Fruit fly (Drosophila melanogaster) whole organism, embryonic: ENCODE results near the gene CG2321.
A peak's percentile ranks its signal among the peaks of the same experiment; 100 is the strongest.

Experiments used
- Adf1 ChIP-seq: fragments of 200-800 bp; sonication (Bioruptor generic); IDR thresholded peaks from 2 replicates; pipeline ENCODE4 v1.3.6; 2022; ENCODE audit warnings: missing biosample characterization, missing genetic modification characterization
- CG10267 ChIP-seq: fragments of 200-800 bp; sonication (Bioruptor generic); optimal IDR thresholded peaks from 2 replicates; lab custom pipeline; 2018; ENCODE audit warnings: missing biosample characterization, mild to moderate bottlenecking, missing genetic modification characterization, moderate library complexity
- CG10321 ChIP-seq: fragments of 200-800 bp; sonication (Bioruptor generic); IDR thresholded peaks from 2 replicates; pipeline ENCODE4 v1.3.6; 2022; ENCODE audit warnings: missing biosample characterization, missing genetic modification characterization
- CG10565 ChIP-seq: fragments of 200-800 bp; sonication (Bioruptor generic); optimal IDR thresholded peaks from 3 replicates; lab custom pipeline; 2016; ENCODE audit warnings: missing biosample characterization, mild to moderate bottlenecking, missing genetic modification characterization
- CG11085 ChIP-seq: fragments of 200-800 bp; sonication (Bioruptor generic); IDR thresholded peaks from 2 replicates; pipeline ENCODE4 v1.3.6; 2022; ENCODE audit warnings: missing biosample characterization, missing genetic modification characterization
- CG11696 ChIP-seq: fragments of 200-800 bp; sonication (Bioruptor generic); IDR thresholded peaks from 2 replicates; pipeline ENCODE4 v1.3.6; 2022; ENCODE audit warnings: missing biosample characterization, missing genetic modification characterization
- CG12071 ChIP-seq: fragments of 200-800 bp; sonication (Bioruptor generic); optimal IDR thresholded peaks from 3 replicates; lab custom pipeline; 2018; ENCODE audit warnings: missing biosample characterization, mild to moderate bottlenecking, missing genetic modification characterization
- CG12942 ChIP-seq: fragments of 200-800 bp; sonication (Bioruptor generic); optimal IDR thresholded peaks from 3 replicates; lab custom pipeline; 2016; ENCODE audit warnings: missing biosample characterization, missing genetic modification characterization
- CG13624 ChIP-seq: fragments of 200-800 bp; sonication (Bioruptor generic); optimal IDR thresholded peaks from 2 replicates; lab custom pipeline; 2016; ENCODE audit warnings: missing biosample characterization, missing genetic modification characterization
- CG14014 ChIP-seq: fragments of 200-800 bp; sonication (Bioruptor generic); IDR thresholded peaks from 2 replicates; pipeline ENCODE4 v1.3.6; 2022; ENCODE audit warnings: missing biosample characterization, missing genetic modification characterization
- CG14050 ChIP-seq: fragments of 200-800 bp; sonication (Bioruptor generic); IDR thresholded peaks from 3 replicates; pipeline ENCODE4 v1.3.6; 2022; ENCODE audit warnings: missing biosample characterization, missing genetic modification characterization
- CG15514 ChIP-seq: fragments of 200-800 bp; sonication (Bioruptor generic); optimal IDR thresholded peaks from 3 replicates; lab custom pipeline; 2017; ENCODE audit warnings: missing biosample characterization, missing genetic modification characterization, mild to moderate bottlenecking, moderate library complexity, missing genetic modification reagents
- CG17186 ChIP-seq: fragments of 200-800 bp; sonication (Bioruptor generic); optimal IDR thresholded peaks from 3 replicates; lab custom pipeline; 2017; ENCODE audit warnings: missing biosample characterization, missing genetic modification reagents, missing genetic modification characterization
- CG1792 ChIP-seq: fragments of 200-800 bp; sonication (Bioruptor generic); optimal IDR thresholded peaks from 2 replicates; lab custom pipeline; 2016; ENCODE audit warnings: missing biosample characterization, missing genetic modification characterization
- CG18619 ChIP-seq: fragments of 200-800 bp; sonication (Bioruptor generic); optimal IDR thresholded peaks from 3 replicates; lab custom pipeline; 2017; ENCODE audit warnings: missing biosample characterization, mild to moderate bottlenecking, missing genetic modification characterization
- CG2678 ChIP-seq: fragments of 200-800 bp; sonication (Bioruptor generic); optimal IDR thresholded peaks from 3 replicates; lab custom pipeline; 2019; ENCODE audit warnings: missing biosample characterization, mild to moderate bottlenecking, missing genetic modification characterization, moderate library complexity
- CG31224 ChIP-seq: fragments of 200-800 bp; sonication (Bioruptor generic); IDR thresholded peaks from 2 replicates; pipeline ENCODE4 v1.3.6; 2022; ENCODE audit warnings: missing biosample characterization, missing genetic modification characterization
- CG3281 ChIP-seq: fragments of 200-800 bp; sonication (Bioruptor generic); optimal IDR thresholded peaks from 3 replicates; lab custom pipeline; 2017; ENCODE audit warnings: missing biosample characterization, mild to moderate bottlenecking, missing genetic modification characterization
- CG7745 ChIP-seq: fragments of 200-800 bp; sonication (Bioruptor generic); optimal IDR thresholded peaks from 2 replicates; lab custom pipeline; 2018; ENCODE audit warnings: missing biosample characterization, mild to moderate bottlenecking, missing genetic modification characterization, moderate library complexity
- CG9215 ChIP-seq: fragments of 200-800 bp; sonication (Bioruptor generic); IDR thresholded peaks from 2 replicates; pipeline ENCODE4 v1.3.6; 2022; ENCODE audit warnings: missing biosample characterization, missing genetic modification characterization
- CkIIα-i1 ChIP-seq: fragments of 200-800 bp; sonication (Bioruptor generic); IDR thresholded peaks from 2 replicates; pipeline ENCODE4 v1.3.6; 2022; ENCODE audit warnings: missing biosample characterization, missing genetic modification characterization
- Fer2 ChIP-seq: fragments of 200-800 bp; sonication (Bioruptor generic); optimal IDR thresholded peaks from 2 replicates; lab custom pipeline; 2018; ENCODE audit warnings: missing biosample characterization, mild to moderate bottlenecking, missing genetic modification characterization, moderate library complexity
- Fer3 ChIP-seq: fragments of 200-800 bp; sonication (Bioruptor generic); optimal IDR thresholded peaks from 2 replicates; lab custom pipeline; 2018; ENCODE audit warnings: missing biosample characterization, mild to moderate bottlenecking, missing genetic modification characterization, moderate library complexity
- HLH54F ChIP-seq: fragments of 200-800 bp; sonication (Bioruptor generic); optimal IDR thresholded peaks from 3 replicates; lab custom pipeline; 2016; ENCODE audit warnings: missing biosample characterization, missing genetic modification characterization
- Max ChIP-seq: fragments of 200-800 bp; sonication (Bioruptor generic); optimal IDR thresholded peaks from 2 replicates; lab custom pipeline; 2016; ENCODE audit warnings: missing biosample characterization, mild to moderate bottlenecking, missing genetic modification characterization
- Med ChIP-seq: fragments of 200-800 bp; sonication (Bioruptor generic); peaks from one replicate; lab custom pipeline; 2016; ENCODE audit warnings: missing biosample characterization, missing genetic modification characterization, mild to moderate bottlenecking, inconsistent platforms, moderate library complexity
- Mes4 ChIP-seq: fragments of 200-800 bp; sonication (Bioruptor generic); optimal IDR thresholded peaks from 2 replicates; lab custom pipeline; 2016; ENCODE audit warnings: missing biosample characterization, missing genetic modification characterization
- Myb ChIP-seq: fragments of 200-800 bp; sonication (Bioruptor generic); optimal IDR thresholded peaks from 2 replicates; lab custom pipeline; 2016; ENCODE audit warnings: missing biosample characterization, missing genetic modification characterization
- NFAT ChIP-seq: fragments of 200-800 bp; sonication (Bioruptor generic); IDR thresholded peaks from 2 replicates; pipeline ENCODE4 v1.3.6; 2022; ENCODE audit warnings: missing biosample characterization, missing genetic modification characterization
- Nf-YB ChIP-seq: fragments of 200-800 bp; sonication (Bioruptor generic); optimal IDR thresholded peaks from 3 replicates; lab custom pipeline; 2019; ENCODE audit warnings: missing biosample characterization, mild to moderate bottlenecking, missing genetic modification characterization, moderate library complexity
- Xbp1 ChIP-seq: fragments of 200-800 bp; sonication (Bioruptor generic); optimal IDR thresholded peaks from 3 replicates; lab custom pipeline; 2016; ENCODE audit warnings: missing biosample characterization, mild to moderate bottlenecking, missing genetic modification characterization
- YL-1 ChIP-seq: fragments of 200-800 bp; sonication (Bioruptor generic); optimal IDR thresholded peaks from 3 replicates; lab custom pipeline; 2017; ENCODE audit warnings: missing biosample characterization, mild to moderate bottlenecking, missing genetic modification characterization
- btn ChIP-seq: fragments of 200-800 bp; sonication (Bioruptor generic); optimal IDR thresholded peaks from 2 replicates; lab custom pipeline; 2016; ENCODE audit warnings: missing biosample characterization, missing genetic modification characterization
- esg ChIP-seq: fragments of 200-800 bp; sonication (Bioruptor generic); conservative IDR thresholded peaks from 2 replicates; pipeline ENCODE4 v1.3.6; 2022; ENCODE audit warnings: missing biosample characterization, missing genetic modification characterization
- eyg ChIP-seq: fragments of 200-800 bp; sonication (Bioruptor generic); optimal IDR thresholded peaks from 3 replicates; lab custom pipeline; 2016; ENCODE audit warnings: missing biosample characterization, missing genetic modification characterization
- fu2 ChIP-seq: fragments of 200-800 bp; sonication (Bioruptor generic); optimal IDR thresholded peaks from 2 replicates; lab custom pipeline; 2016; ENCODE audit warnings: missing biosample characterization, missing genetic modification characterization
- gt ChIP-seq: fragments of 200-800 bp; sonication (Bioruptor generic); IDR thresholded peaks from 2 replicates; pipeline ENCODE4 v1.3.6; 2022; ENCODE audit warnings: missing biosample characterization, missing genetic modification characterization
- lola ChIP-seq, 3 experiments: fragments of >200 bp in 2 of 3; fragments of 200-800 bp in 1 of 3; sonication (Bioruptor generic) in 1 of 3; optimal IDR thresholded peaks; 2 replicates each; lab custom pipeline; 2017 to 2019; ENCODE audit warnings: missing biosample characterization in 3 of 3, missing genetic modification characterization in 3 of 3, mild to moderate bottlenecking in 1 of 3, moderate library complexity in 1 of 3
- maf-S ChIP-seq: fragments of 200-800 bp; sonication (Bioruptor generic); optimal IDR thresholded peaks from 2 replicates; lab custom pipeline; 2016; ENCODE audit warnings: missing biosample characterization, missing genetic modification characterization
- nerfin-1 ChIP-seq: fragments of 200-800 bp; sonication (Bioruptor generic); optimal IDR thresholded peaks from 3 replicates; lab custom pipeline; 2019; ENCODE audit warnings: missing biosample characterization, mild to moderate bottlenecking, missing genetic modification characterization, moderate library complexity
- oc ChIP-seq: fragments of 200-800 bp; sonication (Bioruptor generic); optimal IDR thresholded peaks from 2 replicates; lab custom pipeline; 2018; ENCODE audit warnings: missing biosample characterization, mild to moderate bottlenecking, missing genetic modification characterization, moderate library complexity
- org-1 ChIP-seq: fragments of 200-800 bp; sonication (Bioruptor generic); optimal IDR thresholded peaks from 2 replicates; lab custom pipeline; 2017; ENCODE audit warnings: missing biosample characterization, missing genetic modification characterization
- pb ChIP-seq: fragments of 200-800 bp; sonication (Bioruptor generic); optimal IDR thresholded peaks from 3 replicates; lab custom pipeline; 2016; ENCODE audit warnings: missing biosample characterization, missing genetic modification characterization
- sc ChIP-seq, 3 experiments: fragments of >200 bp in 2 of 3; fragments of 200-800 bp in 1 of 3; sonication (Bioruptor generic) in 1 of 3; optimal IDR thresholded peaks; 2 replicates in 2 of 3; 3 replicates in 1 of 3; lab custom pipeline; 2017; ENCODE audit warnings: mild to moderate bottlenecking in 1 of 3, missing biosample characterization in 1 of 3, missing genetic modification characterization in 1 of 3, missing genetic modification reagents in 1 of 3
- sim ChIP-seq: fragments of 200-800 bp; sonication (Bioruptor generic); IDR thresholded peaks from 2 replicates; pipeline ENCODE4 v1.3.6; 2022; ENCODE audit warnings: missing biosample characterization, missing genetic modification characterization
- tap ChIP-seq: fragments of 200-800 bp; optimal IDR thresholded peaks from 3 replicates; lab custom pipeline; 2019; ENCODE audit warnings: missing biosample characterization, mild to moderate bottlenecking, missing genetic modification characterization, moderate library complexity
- vvl ChIP-seq: fragments of 200-800 bp; sonication (Bioruptor generic); IDR thresholded peaks from 2 replicates; pipeline ENCODE4 v1.3.6; 2022; ENCODE audit warnings: missing biosample characterization, missing genetic modification characterization
- wdn ChIP-seq: fragments of 200-800 bp; sonication (Bioruptor generic); IDR thresholded peaks from 2 replicates; pipeline ENCODE4 v1.3.6; 2022; ENCODE audit warnings: missing biosample characterization, missing genetic modification characterization
- wor ChIP-seq: fragments of 200-800 bp; sonication (Bioruptor generic); IDR thresholded peaks from 2 replicates; pipeline ENCODE4 v1.3.6; 2022; ENCODE audit warnings: missing biosample characterization, missing genetic modification characterization
- zf30C ChIP-seq: fragments of 200-800 bp; sonication (Bioruptor generic); optimal IDR thresholded peaks from 3 replicates; lab custom pipeline; 2018; ENCODE audit warnings: missing biosample characterization, mild to moderate bottlenecking, missing genetic modification characterization

CG2321 gene

DNA sequence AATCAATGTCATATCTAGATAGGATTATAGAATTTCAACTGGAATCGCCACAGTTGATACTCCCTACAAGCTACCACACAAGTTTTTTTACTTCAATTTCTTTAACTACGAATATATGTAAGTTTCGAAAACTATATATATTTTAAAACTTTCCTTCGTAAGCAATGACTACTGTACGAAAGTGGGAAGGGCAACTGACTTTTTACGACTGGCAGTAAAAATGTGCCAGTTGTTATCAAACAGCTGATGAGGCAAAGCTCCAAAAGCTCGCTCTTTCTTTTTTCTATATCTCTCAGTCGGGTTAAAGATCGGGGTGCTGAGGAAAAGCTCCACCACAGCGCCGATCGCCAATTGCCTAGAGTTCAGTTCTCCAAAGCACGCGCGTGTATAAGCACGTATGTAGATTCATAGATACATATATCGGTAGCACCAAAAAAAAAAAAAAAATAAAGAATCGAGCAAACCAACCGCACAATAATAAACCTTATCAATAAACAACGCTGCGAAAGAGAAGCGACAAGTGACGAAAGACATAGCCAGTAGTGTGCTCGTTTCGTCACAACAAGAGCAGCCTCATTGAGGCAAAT is 10.0 kb downstream of the CG2321 start (continued):
- TF ChIP-seq Fer2, result peak; percentile 9
- peak; percentile 20 for TF ChIP-seq HLH54F (GFP tag; lab: Kevin White, UChicago)
- TF ChIP-seq Max, result no peak
- peak; percentile 41 for TF ChIP-seq CG15514
- TF ChIP-seq CG3281, result peak; percentile 73
- TF ChIP-seq CG14050, result peak; percentile 71
- TF ChIP-seq org-1 (GFP tag; lab: Kevin White, UChicago), result peak; percentile 27
- TF ChIP-seq Med (GFP tag; lab: Kevin White, UChicago), result peak; percentile 93
- peak; percentile 1 for TF ChIP-seq eyg (GFP tag; lab: Kevin White, UChicago)
- peak; percentile 6 for TF ChIP-seq oc (tag; lab: Kevin White, UChicago)
- no peak for TF ChIP-seq maf-S (GFP tag; lab: Kevin White, UChicago)
- no peak for TF ChIP-seq CG12942 (GFP tag; lab: Kevin White, UChicago)
- TF ChIP-seq CG9215, result no peak
- no peak for TF ChIP-seq gt (GFP tag; lab: Robert Waterston, UW)
- peak; percentile 54 for TF ChIP-seq CG31224
- no peak for TF ChIP-seq sc (optimal IDR thresholded peaks at IDR 0.05; lab: Kevin White, UChicago)
- TF ChIP-seq sc (GFP tag; optimal IDR thresholded peaks at IDR 0.05; lab: Kevin White, UChicago), result peak; percentile 0
- no peak for TF ChIP-seq YL-1
- peak; percentile 1 for TF ChIP-seq Mes4 (GFP tag; lab: Kevin White, UChicago)
- peak; percentile 50; the same call in 1 of the 2 replicates for TF ChIP-seq wor (GFP tag; lab: Robert Waterston, UW)
- TF ChIP-seq CG1792 (GFP tag; lab: Kevin White, UChicago), result no peak
- TF ChIP-seq vvl (GFP tag; lab: Robert Waterston, UW), result peak; percentile 82
- TF ChIP-seq Myb, result peak; percentile 9
- TF ChIP-seq CG12071 (GFP tag; lab: Kevin White, UChicago), result peak; percentile 70
- TF ChIP-seq CG11696 (GFP tag; lab: Robert Waterston, UW), result 0 out of 2 replicates have a peak, but pooled peaks have one; percentile 21
- TF ChIP-seq zf30C, result no peak
- TF ChIP-seq Adf1 (GFP tag; lab: Robert Waterston, UW), result peak; percentile 51; the same call in 1 of the 2 replicates
- TF ChIP-seq CG14014 (GFP tag; lab: Robert Waterston, UW), result peak; percentile 75; the same call in 1 of the 2 replicates
- TF ChIP-seq tap (tag; lab: Kevin White, UChicago), result peak; percentile 75
- peak; percentile 45; the same call in 1 of the 2 replicates for TF ChIP-seq wdn (GFP tag; lab: Robert Waterston, UW)
- peak; percentile 25 for TF ChIP-seq nerfin-1
- no peak for TF ChIP-seq btn
- peak; percentile 64; the same call in 1 of the 2 replicates for TF ChIP-seq NFAT (GFP tag; lab: Robert Waterston, UW)
- no peak for TF ChIP-seq pb (GFP tag; lab: Kevin White, UChicago)
- TF ChIP-seq lola (GFP tag; optimal IDR thresholded peaks at IDR 0.05; lab: Kevin White, UChicago), result no peak
- peak; percentile 40 for TF ChIP-seq CG13624 (GFP tag; lab: Kevin White, UChicago)
- TF ChIP-seq fu2 (GFP tag; lab: Kevin White, UChicago), result peak; percentile 28
- 0 out of 2 replicates have a peak, but pooled peaks have one; percentile 36 for TF ChIP-seq sim (GFP tag; lab: Robert Waterston, UW)
- TF ChIP-seq CG17186, result no peak
- peak; percentile 81 for TF ChIP-seq CG2678 (tag; lab: Kevin White, UChicago)
- TF ChIP-seq CG10321 (GFP tag; lab: Robert Waterston, UW), result no peak
- no peak for TF ChIP-seq CG7745 (tag; lab: Kevin White, UChicago)
- TF ChIP-seq CG10565 (GFP tag; lab: Kevin White, UChicago), result no peak
- peak; percentile 41 for TF ChIP-seq CG18619 (GFP tag; lab: Kevin White, UChicago)
- peak; percentile 47 for TF ChIP-seq Xbp1 (GFP tag; lab: Kevin White, UChicago)
- TF ChIP-seq CG11085 (GFP tag; lab: Robert Waterston, UW), result no peak
- TF ChIP-seq Fer3 (tag; lab: Kevin White, UChicago), result peak; percentile 74
- TF ChIP-seq CkIIα-i1 (GFP tag; lab: Robert Waterston, UW), result no peak
- peak; percentile 51 for TF ChIP-seq Nf-YB (GFP tag; lab: Kevin White, UChicago)
- peak; percentile 30 for TF ChIP-seq CG10267 (tag; lab: Kevin White, UChicago)
- peak; percentile 70 for TF ChIP-seq esg (GFP tag; lab: Robert Waterston, UW)
